Worm (Caenorhabditis elegans) whole organism, L3 larva: ENCODE results near the gene aqp-12.
A peak's percentile ranks its signal among the peaks of the same experiment; 100 is the strongest.
"Not testable (repeated sequence)": the region's sequence is repeated elsewhere in the genome, so short reads cannot be mapped to it uniquely, and the experiment has no call there.

Experiments used
- R02D3.7 ChIP-seq: fragments of 150-350 bp; optimal IDR thresholded peaks from 2 replicates; lab custom pipeline; 2014; ENCODE audit warnings: missing biosample characterization, missing genetic modification characterization
- ZK546.5 ChIP-seq: sonication (generic microtip); optimal IDR thresholded peaks from 2 replicates; lab custom pipeline; 2017; ENCODE audit warnings: missing biosample characterization, missing genetic modification characterization
- aly-2 ChIP-seq: fragments of 150-350 bp; optimal IDR thresholded peaks from 2 replicates; lab custom pipeline; 2014; ENCODE audit warnings: missing biosample characterization, missing genetic modification characterization
- ama-1 ChIP-seq: fragments of 150-350 bp; optimal IDR thresholded peaks from 2 replicates; lab custom pipeline; 2018
- ceh-16 ChIP-seq: sonication (generic microtip); optimal IDR thresholded peaks from 2 replicates; lab custom pipeline; 2017; ENCODE audit warnings: missing biosample characterization, missing genetic modification characterization
- ceh-28 ChIP-seq: fragments of 150-350 bp; optimal IDR thresholded peaks from 2 replicates; lab custom pipeline; 2014; ENCODE audit warnings: missing biosample characterization, missing genetic modification reagents, missing genetic modification characterization
- ceh-9 ChIP-seq: sonication (generic microtip); optimal IDR thresholded peaks from 2 replicates; lab custom pipeline; 2018; ENCODE audit warnings: missing biosample characterization, missing genetic modification characterization
- daf-12 ChIP-seq: fragments of 150-350 bp; optimal IDR thresholded peaks from 2 replicates; lab custom pipeline; 2014; ENCODE audit warnings: missing biosample characterization, missing genetic modification reagents, missing genetic modification characterization
- egl-27 ChIP-seq: sonication (generic microtip); optimal IDR thresholded peaks from 4 replicates; lab custom pipeline; 2017; ENCODE audit warnings: missing biosample characterization, missing genetic modification reagents, missing genetic modification characterization
- egl-5 ChIP-seq: fragments of 150-350 bp; optimal IDR thresholded peaks from 2 replicates; lab custom pipeline; 2017; ENCODE audit warnings: missing biosample characterization, missing genetic modification reagents, missing genetic modification characterization, inconsistent platforms
- elt-1 ChIP-seq: fragments of 150-350 bp; optimal IDR thresholded peaks from 2 replicates; lab custom pipeline; 2014; ENCODE audit warnings: missing biosample characterization, missing genetic modification characterization
- elt-2 ChIP-seq: sonication (generic microtip); optimal IDR thresholded peaks from 2 replicates; lab custom pipeline; 2016; ENCODE audit warnings: missing genetic modification reagents, mild to moderate bottlenecking, missing genetic modification characterization, missing compliant biosample characterization
- eor-1 ChIP-seq, 2 experiments: fragments of 150-350 bp; optimal IDR thresholded peaks; 2 replicates each; lab custom pipeline; 2014 to 2018; ENCODE audit warnings: missing biosample characterization in 2 of 2, missing genetic modification characterization in 2 of 2
- fkh-10 ChIP-seq: sonication (generic microtip); optimal IDR thresholded peaks from 2 replicates; lab custom pipeline; 2017; ENCODE audit warnings: missing biosample characterization, missing genetic modification reagents, missing genetic modification characterization
- hmg-11 ChIP-seq: sonication (generic microtip); optimal IDR thresholded peaks from 2 replicates; lab custom pipeline; 2016; ENCODE audit warnings: missing genetic modification characterization, missing compliant biosample characterization
- jun-1 ChIP-seq: fragments of 150-350 bp; optimal IDR thresholded peaks from 2 replicates; lab custom pipeline; 2014; ENCODE audit warnings: missing biosample characterization, missing genetic modification reagents, missing genetic modification characterization
- lin-39 ChIP-seq: fragments of 150-350 bp; optimal IDR thresholded peaks from 2 replicates; lab custom pipeline; 2018; ENCODE audit warnings: missing biosample characterization, missing genetic modification reagents, missing genetic modification characterization
- lsy-12 ChIP-seq: sonication (generic microtip); optimal IDR thresholded peaks from 2 replicates; lab custom pipeline; 2016; ENCODE audit warnings: mild to moderate bottlenecking, missing genetic modification characterization, missing compliant biosample characterization
- mdl-1 ChIP-seq: fragments of 150-350 bp; optimal IDR thresholded peaks from 2 replicates; lab custom pipeline; 2014; ENCODE audit warnings: missing biosample characterization, missing genetic modification characterization
- nfya-1 ChIP-seq: sonication (generic microtip); optimal IDR thresholded peaks from 2 replicates; lab custom pipeline; 2017; ENCODE audit warnings: missing genetic modification characterization, mild to moderate bottlenecking, missing compliant biosample characterization, antibody characterized with exemption, moderate library complexity; ENCODE audit not compliant: insufficient read depth
- nhr-11 ChIP-seq: fragments of 150-350 bp; optimal IDR thresholded peaks from 2 replicates; lab custom pipeline; 2014; ENCODE audit warnings: missing biosample characterization, missing genetic modification characterization
- nhr-12 ChIP-seq: fragments of 150-350 bp; optimal IDR thresholded peaks from 2 replicates; lab custom pipeline; 2014; ENCODE audit warnings: missing biosample characterization, missing genetic modification characterization
- nhr-23 ChIP-seq: fragments of 150-350 bp; optimal IDR thresholded peaks from 2 replicates; lab custom pipeline; 2014; ENCODE audit warnings: missing biosample characterization, missing genetic modification reagents, missing genetic modification characterization
- nhr-237 ChIP-seq: fragments of 150-350 bp; optimal IDR thresholded peaks from 2 replicates; lab custom pipeline; 2014; ENCODE audit warnings: missing biosample characterization, missing genetic modification characterization
- nhr-25 ChIP-seq: sonication (generic microtip); optimal IDR thresholded peaks from 2 replicates; lab custom pipeline; 2017; ENCODE audit warnings: missing biosample characterization, missing genetic modification characterization
- nhr-43 ChIP-seq: sonication (generic microtip); optimal IDR thresholded peaks from 2 replicates; lab custom pipeline; 2016; ENCODE audit warnings: mild to moderate bottlenecking, missing genetic modification characterization, missing compliant biosample characterization; ENCODE audit not compliant: poor library complexity, severe bottlenecking
- nhr-76 ChIP-seq: fragments of 150-350 bp; sonication (generic microtip); optimal IDR thresholded peaks from 5 replicates; lab custom pipeline; 2014; ENCODE audit warnings: missing biosample characterization, missing genetic modification characterization
- nhr-77 ChIP-seq: fragments of 150-350 bp; optimal IDR thresholded peaks from 2 replicates; lab custom pipeline; 2014; ENCODE audit warnings: missing biosample characterization, missing genetic modification characterization
- pqm-1 ChIP-seq: fragments of 150-350 bp; optimal IDR thresholded peaks from 2 replicates; lab custom pipeline; 2017; ENCODE audit warnings: missing biosample characterization, missing genetic modification characterization, inconsistent platforms
- sea-2 ChIP-seq: fragments of 150-350 bp; sonication (generic microtip); optimal IDR thresholded peaks from 4 replicates; lab custom pipeline; 2014; ENCODE audit warnings: missing biosample characterization, missing genetic modification reagents, missing genetic modification characterization
- snpc-4 ChIP-seq: fragments of 150-350 bp; optimal IDR thresholded peaks from 2 replicates; lab custom pipeline; 2014; ENCODE audit warnings: missing biosample characterization, missing genetic modification characterization
- tbx-2 ChIP-seq: sonication (generic microtip); optimal IDR thresholded peaks from 2 replicates; lab custom pipeline; 2016; ENCODE audit warnings: mild to moderate bottlenecking, missing genetic modification characterization, missing compliant biosample characterization
- unc-39 ChIP-seq: sonication (generic microtip); optimal IDR thresholded peaks from 4 replicates; lab custom pipeline; 2017; ENCODE audit warnings: missing biosample characterization, missing genetic modification characterization
- unc-62 ChIP-seq: fragments of 150-350 bp; sonication (generic microtip); optimal IDR thresholded peaks from 4 replicates; lab custom pipeline; 2014; ENCODE audit warnings: missing biosample characterization, missing genetic modification reagents, missing genetic modification characterization
- ztf-11 ChIP-seq: fragments of 150-350 bp; optimal IDR thresholded peaks from 2 replicates; lab custom pipeline; 2014; ENCODE audit warnings: missing biosample characterization, missing genetic modification characterization

Gene aqp-12

ce11 chrII:12202921-12203320 is at the start of gene aqp-12:
Gene aqp-12 (plus strand): TSS chrII:12203221.
- no peak for TF ChIP-seq ceh-16 (tag; lab: Kevin White, UChicago)
- no peak for TF ChIP-seq lin-39 (tag; lab: Kevin White, UChicago)
- TF ChIP-seq ama-1, result no peak
- no peak for TF ChIP-seq elt-1 (tag; lab: Kevin White, UChicago)
- TF ChIP-seq jun-1 (tag; lab: Kevin White, UChicago), result no peak
- TF ChIP-seq nhr-25, result no peak
- no peak for TF ChIP-seq nhr-43 (tag; lab: Kevin White, UChicago)
- TF ChIP-seq unc-39, result no peak
- no peak for TF ChIP-seq lsy-12 (tag; lab: Kevin White, UChicago)
- TF ChIP-seq fkh-10 (GFP tag; lab: Kevin White, UChicago), result no peak
- no peak for TF ChIP-seq elt-2 (tag; lab: Kevin White, UChicago)
- no peak for TF ChIP-seq tbx-2 (tag; lab: Kevin White, UChicago)

ce11 chrII:12154186-12154585 is 48.8 kb upstream of the aqp-12 start, which contains the start of gene Y57A10A.5:
Gene Y57A10A.5 (plus strand): TSS chrII:12154486.
- not testable (repeated sequence) for TF ChIP-seq lsy-12, elt-1, nfya-1 (tag; lab: Kevin White, UChicago)

- TF ChIP-seq hmg-11 (tag; lab: Kevin White, UChicago) (peak; percentile 81), nhr-237 (tag; lab: Kevin White, UChicago) (no peak)
These were observed 40.0 kb upstream of the aqp-12 start for ce11 chrII:12162997-12163396.

- not testable (repeated sequence) for TF ChIP-seq nhr-76, nhr-11, nhr-23 (tag; lab: Kevin White, UChicago)
These were observed 38.5 kb upstream of the aqp-12 start, which contains the start of gene Y57A10A.8 for ce11 chrII:12164539-12164938. Gene Y57A10A.8 (plus strand): TSS chrII:12164839.

ce11 chrII:12169487-12170128 is 33.4 kb upstream of the aqp-12 start:
- TF ChIP-seq ceh-28 (tag; lab: Kevin White, UChicago) (no peak), unc-62 (GFP tag; lab: Kevin White, UChicago) (no peak), aly-2 (tag; lab: Kevin White, UChicago) (no peak), ceh-16 (tag; lab: Kevin White, UChicago) (no peak), sea-2 (no peak), ceh-9 (tag; lab: Kevin White, UChicago) (no peak), egl-5 (tag; lab: Kevin White, UChicago) (no peak), eor-1 (tag; optimal IDR thresholded peaks at IDR 0.05; lab: Kevin White, UChicago) (no peak), nhr-12 (tag; lab: Kevin White, UChicago) (no peak), unc-39 (no peak), ztf-11 (no peak), pqm-1 (no peak), daf-12 (tag; lab: Kevin White, UChicago) (no peak), nhr-76 (tag; lab: Kevin White, UChicago) (no peak), egl-27 (tag; lab: Kevin White, UChicago) (no peak), nhr-25 (no peak), lsy-12 (tag; lab: Kevin White, UChicago) (no peak), mdl-1 (no peak), nhr-77 (tag; lab: Kevin White, UChicago) (no peak)

ce11 chrII:12172273-12172672 is 30.7 kb upstream of the aqp-12 start, which contains the start of gene rol-1:
Gene rol-1 (plus strand): TSS chrII:12172573.
- TF ChIP-seq snpc-4, result no peak
- TF ChIP-seq R02D3.7, result no peak
- TF ChIP-seq ZK546.5 (tag; lab: Kevin White, UChicago), result no peak
- TF ChIP-seq nhr-12 (tag; lab: Kevin White, UChicago), result no peak
